Fruit fly (Drosophila melanogaster) whole organism, embryonic: Measurements from ENCODE around the gene Gr39a.

Source experiments
- B-H1 ChIP-seq: fragments of 200-800 bp; sonication (Bioruptor generic); IDR thresholded peaks from 3 replicates; pipeline ENCODE4 v1.3.6; 2022; ENCODE audit warnings: missing biosample characterization, missing genetic modification characterization
- Bgb ChIP-seq: fragments of 200-800 bp; sonication (Bioruptor generic); IDR thresholded peaks from 2 replicates; pipeline ENCODE4 v1.3.6; 2022; ENCODE audit warnings: missing biosample characterization, missing genetic modification characterization; ENCODE audit not compliant: partially characterized antibody
- C15 ChIP-seq: fragments of 200-800 bp; sonication (Bioruptor generic); IDR thresholded peaks from 3 replicates; pipeline ENCODE4 v1.3.6; 2022; ENCODE audit warnings: missing biosample characterization, missing genetic modification characterization
- CG10274 ChIP-seq: fragments of 200-800 bp; sonication (Bioruptor generic); optimal IDR thresholded peaks from 3 replicates; lab custom pipeline; 2017; ENCODE audit warnings: missing biosample characterization, mild to moderate bottlenecking, missing genetic modification characterization
- CG10543 ChIP-seq: fragments of 200-800 bp; sonication (Bioruptor generic); optimal IDR thresholded peaks from 3 replicates; lab custom pipeline; 2017; ENCODE audit warnings: missing biosample characterization, mild to moderate bottlenecking, missing genetic modification characterization, moderate library complexity
- CG12769 ChIP-seq: fragments of 200-800 bp; sonication (Bioruptor generic); optimal IDR thresholded peaks from 2 replicates; lab custom pipeline; 2019; ENCODE audit warnings: missing biosample characterization, mild to moderate bottlenecking, missing genetic modification characterization, moderate library complexity
- CG13624 ChIP-seq: fragments of 200-800 bp; sonication (Bioruptor generic); optimal IDR thresholded peaks from 2 replicates; lab custom pipeline; 2016; ENCODE audit warnings: missing biosample characterization, missing genetic modification characterization
- CG15479 ChIP-seq: fragments of 200-800 bp; sonication (Bioruptor generic); optimal IDR thresholded peaks from 3 replicates; lab custom pipeline; 2019; ENCODE audit warnings: missing biosample characterization, mild to moderate bottlenecking, missing genetic modification characterization, moderate library complexity
- CG18599 ChIP-seq: fragments of 200-800 bp; sonication (Bioruptor generic); optimal IDR thresholded peaks from 3 replicates; lab custom pipeline; 2017; ENCODE audit warnings: missing biosample characterization, missing genetic modification characterization, mild to moderate bottlenecking, moderate library complexity, missing genetic modification reagents
- CG2199 ChIP-seq: fragments of 200-800 bp; sonication (Bioruptor generic); IDR thresholded peaks from 3 replicates; pipeline ENCODE4 v1.3.6; 2022; ENCODE audit warnings: missing biosample characterization, missing genetic modification characterization
- CG34376 ChIP-seq: fragments of 200-800 bp; sonication (Bioruptor generic); optimal IDR thresholded peaks from 2 replicates; lab custom pipeline; 2018; ENCODE audit warnings: missing biosample characterization, mild to moderate bottlenecking, missing genetic modification characterization
- CG4820 ChIP-seq: fragments of 200-800 bp; sonication (Bioruptor generic); optimal IDR thresholded peaks from 3 replicates; lab custom pipeline; 2016; ENCODE audit warnings: missing biosample characterization, missing genetic modification characterization
- CG7556 ChIP-seq: fragments of 200-800 bp; sonication (Bioruptor generic); optimal IDR thresholded peaks from 2 replicates; lab custom pipeline; 2017; ENCODE audit warnings: missing biosample characterization, mild to moderate bottlenecking, missing genetic modification characterization
- CG7987 ChIP-seq: fragments of 200-800 bp; sonication (Bioruptor generic); optimal IDR thresholded peaks from 2 replicates; lab custom pipeline; 2018; ENCODE audit warnings: missing biosample characterization, mild to moderate bottlenecking, missing genetic modification characterization, moderate library complexity
- CG8089 ChIP-seq: fragments of 200-800 bp; sonication (Bioruptor generic); optimal IDR thresholded peaks from 3 replicates; lab custom pipeline; 2016; ENCODE audit warnings: missing biosample characterization, missing genetic modification characterization
- CG9932 ChIP-seq: fragments of 200-800 bp; sonication (Bioruptor generic); IDR thresholded peaks from 2 replicates; pipeline ENCODE4 v1.3.6; 2022; ENCODE audit warnings: missing biosample characterization, missing genetic modification characterization
- CTCF ChIP-seq: fragments of 200-800 bp; sonication (Bioruptor generic); optimal IDR thresholded peaks from 2 replicates; lab custom pipeline; 2017; ENCODE audit warnings: missing biosample characterization, mild to moderate bottlenecking, missing genetic modification characterization, moderate library complexity
- Dbx ChIP-seq: fragments of 200-800 bp; sonication (Bioruptor generic); IDR thresholded peaks from 3 replicates; pipeline ENCODE4 v1.3.6; 2022; ENCODE audit warnings: missing biosample characterization, missing genetic modification characterization
- Deaf1 ChIP-seq: fragments of 200-800 bp; optimal IDR thresholded peaks from 3 replicates; lab custom pipeline; 2019; ENCODE audit warnings: missing biosample characterization, mild to moderate bottlenecking, missing genetic modification characterization, moderate library complexity
- Dref ChIP-seq: fragments of 200-800 bp; sonication (Bioruptor generic); IDR thresholded peaks from 2 replicates; pipeline ENCODE4 v1.3.6; 2022; ENCODE audit warnings: missing biosample characterization, missing genetic modification characterization
- Ets65A ChIP-seq: fragments of 200-800 bp; sonication (Bioruptor generic); peaks from one replicate; lab custom pipeline; 2016; ENCODE audit warnings: missing biosample characterization, missing genetic modification characterization
- GATAe ChIP-seq: fragments of 200-800 bp; sonication (Bioruptor generic); conservative IDR thresholded peaks from 2 replicates; pipeline ENCODE4 v1.3.6; 2022; ENCODE audit warnings: missing biosample characterization, missing genetic modification characterization
- Hand ChIP-seq: fragments of 200-800 bp; sonication (Bioruptor generic); optimal IDR thresholded peaks from 2 replicates; lab custom pipeline; 2017; ENCODE audit warnings: mild to moderate bottlenecking, missing biosample characterization, missing genetic modification reagents, missing genetic modification characterization
- Hr78 ChIP-seq, 2 experiments: fragments of 200-800 bp in 1 of 2; fragments of >200 bp in 1 of 2; sonication (Bioruptor generic) in 1 of 2; optimal IDR thresholded peaks; 2 replicates each; lab custom pipeline; 2017 to 2019; ENCODE audit warnings: missing biosample characterization in 2 of 2, missing genetic modification characterization in 2 of 2, mild to moderate bottlenecking in 1 of 2, moderate library complexity in 1 of 2
- Med ChIP-seq: fragments of 200-800 bp; sonication (Bioruptor generic); peaks from one replicate; lab custom pipeline; 2016; ENCODE audit warnings: missing biosample characterization, missing genetic modification characterization, mild to moderate bottlenecking, inconsistent platforms, moderate library complexity
- Pdp1 ChIP-seq, 2 experiments: fragments of 200-800 bp; sonication (Bioruptor generic); optimal IDR thresholded peaks; 3 replicates each; lab custom pipeline; 2016; ENCODE audit warnings: missing biosample characterization in 2 of 2, missing genetic modification characterization in 2 of 2, mild to moderate bottlenecking in 1 of 2, moderate library complexity in 1 of 2
- Six4 ChIP-seq: fragments of 200-800 bp; sonication (Bioruptor generic); optimal IDR thresholded peaks from 2 replicates; lab custom pipeline; 2016; ENCODE audit warnings: missing biosample characterization, missing genetic modification characterization
- bab2 ChIP-seq: fragments of 200-800 bp; sonication (Bioruptor generic); optimal IDR thresholded peaks from 2 replicates; lab custom pipeline; 2016; ENCODE audit warnings: missing biosample characterization, missing genetic modification characterization
- chinmo ChIP-seq: fragments of 200-800 bp; sonication (Bioruptor generic); IDR thresholded peaks from 4 replicates; pipeline ENCODE4 v1.3.6; 2022; ENCODE audit warnings: missing biosample characterization, missing genetic modification characterization; ENCODE audit not compliant: partially characterized antibody
- cwo ChIP-seq: fragments of 200-800 bp; sonication (Bioruptor generic); optimal IDR thresholded peaks from 3 replicates; lab custom pipeline; 2017; ENCODE audit warnings: missing biosample characterization, missing genetic modification characterization, mild to moderate bottlenecking, moderate library complexity, missing genetic modification reagents
- exex ChIP-seq: fragments of 200-800 bp; sonication (Bioruptor generic); optimal IDR thresholded peaks from 4 replicates; lab custom pipeline; 2018; ENCODE audit warnings: missing biosample characterization, mild to moderate bottlenecking, missing genetic modification characterization, moderate library complexity
- grn ChIP-seq: fragments of 200-800 bp; sonication (Bioruptor generic); optimal IDR thresholded peaks from 3 replicates; lab custom pipeline; 2017; ENCODE audit warnings: missing biosample characterization, missing genetic modification characterization
- her ChIP-seq: fragments of 200-800 bp; sonication (Bioruptor generic); optimal IDR thresholded peaks from 2 replicates; lab custom pipeline; 2016; ENCODE audit warnings: missing biosample characterization, missing genetic modification characterization
- hkb ChIP-seq, 2 experiments: fragments of 200-800 bp in 1 of 2; fragments of >200 bp in 1 of 2; sonication (Bioruptor generic) in 1 of 2; IDR thresholded peaks in 1 of 2; optimal IDR thresholded peaks in 1 of 2; 2 replicates each; pipeline versions ENCODE4 v1.3.6 to Lab custom; 2017 to 2022; ENCODE audit warnings: missing biosample characterization in 1 of 2, missing genetic modification characterization in 1 of 2
- mirr ChIP-seq: fragments of 200-800 bp; sonication (Bioruptor generic); optimal IDR thresholded peaks from 3 replicates; lab custom pipeline; 2018; ENCODE audit warnings: missing biosample characterization, mild to moderate bottlenecking, missing genetic modification characterization
- pho ChIP-seq: fragments of 200-800 bp; sonication (Bioruptor generic); optimal IDR thresholded peaks from 2 replicates; lab custom pipeline; 2016; ENCODE audit warnings: missing biosample characterization, missing genetic modification characterization
- sd ChIP-seq: fragments of 200-800 bp; sonication (Bioruptor generic); optimal IDR thresholded peaks from 3 replicates; lab custom pipeline; 2018; ENCODE audit warnings: missing biosample characterization, mild to moderate bottlenecking, missing genetic modification characterization, moderate library complexity
- sens ChIP-seq: fragments of 200-800 bp; sonication (Bioruptor generic); peaks from one replicate; lab custom pipeline; 2016; ENCODE audit warnings: missing biosample characterization, missing genetic modification characterization
- sug ChIP-seq: fragments of 200-800 bp; optimal IDR thresholded peaks from 2 replicates; lab custom pipeline; 2019; ENCODE audit warnings: missing biosample characterization, mild to moderate bottlenecking, missing genetic modification characterization, moderate library complexity
- z ChIP-seq: fragments of 200-800 bp; sonication (Bioruptor generic); IDR thresholded peaks from 3 replicates; pipeline ENCODE4 v1.3.6; 2022; ENCODE audit warnings: missing biosample characterization, missing genetic modification characterization

The Gr39a gene

DNA sequence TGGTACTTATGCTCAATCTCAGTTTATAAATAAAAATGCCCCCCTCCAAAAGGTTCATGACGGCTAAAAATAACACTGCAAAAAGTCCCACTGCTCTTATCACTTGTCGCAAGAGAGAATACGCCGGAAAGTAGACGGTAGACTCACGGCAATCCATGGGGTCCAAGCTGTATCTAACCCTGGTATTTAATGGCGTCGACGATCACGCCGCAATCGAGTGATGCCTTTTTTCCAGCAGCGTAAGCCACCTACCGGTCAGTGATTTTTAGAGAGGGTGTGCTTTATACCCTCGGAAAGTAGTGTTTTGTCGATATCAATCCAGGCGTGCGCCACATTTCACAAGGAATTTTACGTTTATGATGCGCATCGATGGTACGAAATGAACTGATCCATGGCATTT, 9.0 kb downstream of the Gr39a start:
- peak; percentile 27 for TF ChIP-seq exex
- peak; percentile 95 for TF ChIP-seq sug (tag; lab: Kevin White, UChicago)
- TF ChIP-seq CG7987 (GFP tag; lab: Kevin White, UChicago): peak; percentile 94
- peak; percentile 18 for TF ChIP-seq cwo (GFP tag; lab: Kevin White, UChicago)
- peak; percentile 36; the same call in 1 of the 3 replicates for TF ChIP-seq CG2199 (GFP tag; lab: Robert Waterston, UW)
- no peak for TF ChIP-seq pho
- peak; percentile 57 for TF ChIP-seq CTCF (GFP tag; lab: Kevin White, UChicago)
- TF ChIP-seq B-H1: no peak
- TF ChIP-seq Six4: no peak
- no peak for TF ChIP-seq CG8089 (GFP tag; lab: Kevin White, UChicago)
- TF ChIP-seq CG34376: peak; percentile 52

DNA sequence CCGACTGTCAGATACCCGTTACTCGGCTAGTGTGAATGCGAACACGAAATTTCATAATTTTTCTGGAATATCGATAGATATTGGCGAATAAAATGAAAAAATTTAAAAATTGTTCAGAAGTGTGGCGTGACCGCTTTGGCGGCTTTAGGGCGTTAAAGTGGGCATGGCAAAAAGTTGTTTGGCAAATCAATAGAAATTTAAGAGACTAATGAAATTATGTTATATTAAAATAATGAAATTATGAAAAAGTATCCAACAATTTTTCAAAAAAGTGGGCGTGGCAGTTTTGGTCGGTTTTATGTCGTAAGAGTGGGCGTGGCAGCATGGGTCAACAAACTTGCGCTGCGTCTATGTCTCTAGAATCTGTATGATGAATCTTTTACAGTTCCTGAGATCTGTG, 11.5 kb downstream of the Gr39a start:
- TF ChIP-seq Ets65A (GFP tag; lab: Kevin White, UChicago) (peak; percentile 25), CG4820 (GFP tag; lab: Kevin White, UChicago) (no peak), Med (peak; percentile 48)

- TF ChIP-seq CG12769 (tag; lab: Kevin White, UChicago) (peak; percentile 13), CG13624 (GFP tag; lab: Kevin White, UChicago) (peak; percentile 5), CG34376 (peak; percentile 92), Bgb (GFP tag; lab: Robert Waterston, UW) (no peak), Pdp1 (GFP tag; optimal IDR thresholded peaks at IDR 0.05; lab: Kevin White, UChicago) (peak in 1 of 2 experiments; percentile 97), cwo (GFP tag; lab: Kevin White, UChicago) (peak; percentile 81), CG15479 (GFP tag; lab: Kevin White, UChicago) (peak; percentile 32), bab2 (GFP tag; lab: Kevin White, UChicago) (no peak), Hr78 (GFP tag; optimal IDR thresholded peaks at IDR 0.05; lab: Kevin White, UChicago) (peak in 1 of 2 experiments; percentile 23), GATAe (peak; percentile 23; the same call in 1 of the 2 replicates), sug (tag; lab: Kevin White, UChicago) (peak; percentile 81), her (GFP tag; lab: Kevin White, UChicago) (no peak), CG10274 (GFP tag; lab: Kevin White, UChicago) (peak; percentile 93), Deaf1 (tag; lab: Kevin White, UChicago) (peak; percentile 83), CG9932 (GFP tag; lab: Robert Waterston, UW) (no peak), Med (peak; percentile 92), C15 (GFP tag; lab: Robert Waterston, UW) (0 out of 3 replicates have a peak, but pooled peaks have one; percentile 7), CG18599 (GFP tag; lab: Kevin White, UChicago) (peak; percentile 36), mirr (peak; percentile 70), grn (peak; percentile 15), hkb (optimal IDR thresholded peaks at IDR 0.05; lab: Kevin White, UChicago) (no peak), hkb (GFP tag; IDR thresholded peaks at IDR 0.05; lab: Robert Waterston, UW) (no peak), Dbx (GFP tag; lab: Robert Waterston, UW) (no peak), CG7556 (no peak), sd (tag; lab: Kevin White, UChicago) (peak; percentile 52), chinmo (GFP tag; lab: Robert Waterston, UW) (0 out of 4 replicates have a peak, but pooled peaks have one; percentile 70), Hand (GFP tag; lab: Kevin White, UChicago) (peak; percentile 7), CG10543 (GFP tag; lab: Kevin White, UChicago) (peak; percentile 67), exex (peak; percentile 80), z (GFP tag; lab: Robert Waterston, UW) (no peak), sens (GFP tag; lab: Kevin White, UChicago) (peak; percentile 33), Dref (GFP tag; lab: Robert Waterston, UW) (no peak)
- TF ChIP-seq, all 482 proteins: peak for 22
These were observed 13.4 kb downstream of the Gr39a start for dm6 chr2L:21303655-21304532.
